ENCODE assay signal across 1 fruit fly cellular context in the genomic region with DNA sequence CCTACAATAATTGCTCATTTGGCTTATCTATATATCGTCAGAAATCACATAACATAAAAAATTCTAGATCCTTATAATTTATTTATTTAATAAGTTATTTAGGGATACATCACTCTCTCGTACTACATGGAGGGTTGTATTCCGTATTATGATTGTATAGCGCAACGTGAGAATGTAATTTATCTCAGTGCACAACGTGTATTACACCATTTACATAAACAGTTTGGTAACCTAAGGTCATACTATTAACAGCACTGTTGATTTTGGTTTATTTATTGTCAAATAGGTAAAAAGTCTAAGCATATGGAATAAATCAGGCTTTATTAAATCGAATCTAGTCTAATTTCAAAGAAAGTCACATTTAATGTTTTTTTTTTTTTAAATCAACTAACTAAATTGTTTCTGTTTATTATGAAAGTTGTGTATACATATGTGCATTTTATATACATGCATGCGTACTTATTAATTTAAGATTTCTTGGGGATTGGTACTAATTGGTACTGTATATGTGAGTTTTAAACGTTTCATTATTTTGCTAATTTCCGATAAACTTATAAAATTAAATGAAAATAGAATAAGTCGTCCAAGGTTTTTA.
TF ChIP-seq lines count a peak whose summit lies in the region.

TSS of gene Rnf11 (plus strand) at position 252 of the 595 bp plus-strand sequence.

TF ChIP-seq in whole organism, embryonic, 481 proteins besides CTCF, POLR2A, EP300 and RAD21 (continued from another document and continues in another):
- TF ChIP-seq CG12769 (tag; optimal IDR thresholded peaks at IDR 0.05; lab: Kevin White, UChicago) (no peak), CG10321 (GFP tag; IDR thresholded peaks at IDR 0.05; lab: Robert Waterston, UW) (no peak), CG11456 (GFP tag; IDR thresholded peaks at IDR 0.05; lab: Robert Waterston, UW) (no peak), CG2116 (GFP tag; optimal IDR thresholded peaks at IDR 0.05; lab: Kevin White, UChicago) (peak; percentile 50), mld (GFP tag; IDR thresholded peaks at IDR 0.05; lab: Robert Waterston, UW; ENCODE audit: partially characterized antibody) (no peak), pnt (GFP tag; optimal IDR thresholded peaks at IDR 0.05; lab: Kevin White, UChicago) (no peak), CG16863 (GFP tag; optimal IDR thresholded peaks at IDR 0.05; lab: Kevin White, UChicago) (no peak), BEAF-32 (GFP tag; optimal IDR thresholded peaks at IDR 0.05; lab: Kevin White, UChicago) (peak; percentile 44), MBD-R2 (GFP tag; IDR thresholded peaks at IDR 0.05; lab: Robert Waterston, UW) (peak; percentile 26; the same call in 1 of the 2 replicates), Gug (GFP tag; IDR thresholded peaks at IDR 0.05; lab: Robert Waterston, UW) (no peak), CG18619 (GFP tag; optimal IDR thresholded peaks at IDR 0.05; lab: Kevin White, UChicago) (no peak), Xbp1 (GFP tag; optimal IDR thresholded peaks at IDR 0.05; lab: Kevin White, UChicago) (peak; percentile 24), CG3281 (GFP tag; optimal IDR thresholded peaks at IDR 0.05; lab: Kevin White, UChicago) (no peak), Hr3 (GFP tag; optimal IDR thresholded peaks at IDR 0.05; lab: Kevin White, UChicago) (no peak), CG2129 (GFP tag; IDR thresholded peaks at IDR 0.05; lab: Robert Waterston, UW; ENCODE audit: partially characterized antibody) (no peak), pfk (GFP tag; optimal IDR thresholded peaks at IDR 0.05; lab: Kevin White, UChicago) (peak; percentile 51), jing (GFP tag; optimal IDR thresholded peaks at IDR 0.05; lab: Kevin White, UChicago) (no peak), Ptx1 (GFP tag; IDR thresholded peaks at IDR 0.05; lab: Robert Waterston, UW) (no peak; the same call in 1 of the 2 replicates), CG10267 (tag; optimal IDR thresholded peaks at IDR 0.05; lab: Kevin White, UChicago) (no peak), Dref (GFP tag; IDR thresholded peaks at IDR 0.05; lab: Robert Waterston, UW) (no peak), CG6689 (GFP tag; IDR thresholded peaks at IDR 0.05; lab: Robert Waterston, UW) (no peak), CG8359 (GFP tag; optimal IDR thresholded peaks at IDR 0.05; lab: Kevin White, UChicago; ENCODE audit: borderline replicate concordance) (no peak), CG11695 (GFP tag; IDR thresholded peaks at IDR 0.05; lab: Robert Waterston, UW) (no peak), twi (tag; optimal IDR thresholded peaks at IDR 0.05; lab: Kevin White, UChicago) (peak; percentile 1), pho (GFP tag; optimal IDR thresholded peaks at IDR 0.05; lab: Kevin White, UChicago) (no peak), Stat92E (GFP tag; optimal IDR thresholded peaks at IDR 0.05; lab: Kevin White, UChicago) (no peak), CG8388 (GFP tag; optimal IDR thresholded peaks at IDR 0.05; lab: Kevin White, UChicago) (no peak), CG2199 (GFP tag; IDR thresholded peaks at IDR 0.05; lab: Robert Waterston, UW) (peak; percentile 51; the same call in 1 of the 3 replicates), grn (GFP tag; optimal IDR thresholded peaks at IDR 0.05; lab: Kevin White, UChicago) (no peak), CG7839 (tag; optimal IDR thresholded peaks at IDR 0.05; lab: Kevin White, UChicago) (no peak), CG7357 (GFP tag; IDR thresholded peaks at IDR 0.05; lab: Robert Waterston, UW) (peak; percentile 99), vfl (GFP tag; optimal IDR thresholded peaks at IDR 0.05; lab: Kevin White, UChicago) (no peak), CG6813 (GFP tag; optimal IDR thresholded peaks at IDR 0.05; lab: Kevin White, UChicago) (no peak), CG10565 (GFP tag; optimal IDR thresholded peaks at IDR 0.05; lab: Kevin White, UChicago) (no peak), Ssrp (tag; optimal IDR thresholded peaks at IDR 0.05; lab: Kevin White, UChicago) (peak; percentile 15), mirr (GFP tag; optimal IDR thresholded peaks at IDR 0.05; lab: Kevin White, UChicago) (no peak), ara (GFP tag; IDR thresholded peaks at IDR 0.05; lab: Robert Waterston, UW) (no peak), CG33557 (GFP tag; optimal IDR thresholded peaks at IDR 0.05; lab: Kevin White, UChicago) (peak; percentile 2), abd-A (tag; optimal IDR thresholded peaks at IDR 0.05; lab: Kevin White, UChicago) (no peak), stwl (tag; optimal IDR thresholded peaks at IDR 0.05; lab: Kevin White, UChicago) (no peak), Deaf1 (tag; optimal IDR thresholded peaks at IDR 0.05; lab: Kevin White, UChicago) (no peak), al (GFP tag; IDR thresholded peaks at IDR 0.05; lab: Robert Waterston, UW) (no peak), Tbp (GFP tag; optimal IDR thresholded peaks at IDR 0.05; lab: Kevin White, UChicago) (no peak), CG4820 (GFP tag; optimal IDR thresholded peaks at IDR 0.05; lab: Kevin White, UChicago) (peak; percentile 11), stc (GFP tag; IDR thresholded peaks at IDR 0.05; lab: Robert Waterston, UW) (no peak), CG11085 (GFP tag; IDR thresholded peaks at IDR 0.05; lab: Robert Waterston, UW) (no peak), CG6254 (GFP tag; optimal IDR thresholded peaks at IDR 0.05; lab: Kevin White, UChicago) (no peak), sr (GFP tag; IDR thresholded peaks at IDR 0.05; lab: Robert Waterston, UW) (no peak), vvl (GFP tag; IDR thresholded peaks at IDR 0.05; lab: Robert Waterston, UW) (peak; percentile 67; the same call in 1 of the 2 replicates), gcm (GFP tag; optimal IDR thresholded peaks at IDR 0.05; lab: Kevin White, UChicago) (no peak), unc-4 (GFP tag; IDR thresholded peaks at IDR 0.05; lab: Robert Waterston, UW; ENCODE audit: partially characterized antibody) (no peak), Dp (GFP tag; optimal IDR thresholded peaks at IDR 0.05; lab: Kevin White, UChicago) (no peak), ase (GFP tag; IDR thresholded peaks at IDR 0.05; lab: Robert Waterston, UW) (no peak), CG42726 (GFP tag; IDR thresholded peaks at IDR 0.05; lab: Robert Waterston, UW; ENCODE audit: partially characterized antibody) (no peak), bigmax (GFP tag; optimal IDR thresholded peaks at IDR 0.05; lab: Kevin White, UChicago) (no peak), Hsf (GFP tag; optimal IDR thresholded peaks at IDR 0.05; lab: Kevin White, UChicago) (no peak), Ada2b (GFP tag; IDR thresholded peaks at IDR 0.05; lab: Robert Waterston, UW) (no peak), Side (GFP tag; optimal IDR thresholded peaks at IDR 0.05; lab: Kevin White, UChicago) (no peak), en (GFP tag; optimal IDR thresholded peaks at IDR 0.05; lab: Kevin White, UChicago) (no peak), CG9215 (GFP tag; IDR thresholded peaks at IDR 0.05; lab: Robert Waterston, UW) (no peak), CG18011 (GFP tag; optimal IDR thresholded peaks at IDR 0.05; lab: Kevin White, UChicago) (no peak), CG4328 (GFP tag; optimal IDR thresholded peaks at IDR 0.05; lab: Kevin White, UChicago) (no peak), pb (GFP tag; optimal IDR thresholded peaks at IDR 0.05; lab: Kevin White, UChicago) (no peak), CG2678 (tag; optimal IDR thresholded peaks at IDR 0.05; lab: Kevin White, UChicago) (no peak), fru (optimal IDR thresholded peaks at IDR 0.05; lab: Kevin White, UChicago) (no peak), pzg (GFP tag; optimal IDR thresholded peaks at IDR 0.05; lab: Kevin White, UChicago) (peak; percentile 61), CG3847 (GFP tag; IDR thresholded peaks at IDR 0.05; lab: Robert Waterston, UW) (no peak), Six4 (GFP tag; optimal IDR thresholded peaks at IDR 0.05; lab: Kevin White, UChicago) (no peak), her (GFP tag; optimal IDR thresholded peaks at IDR 0.05; lab: Kevin White, UChicago) (no peak), CG17359 (tag; optimal IDR thresholded peaks at IDR 0.05; lab: Kevin White, UChicago) (no peak), lmd (GFP tag; IDR thresholded peaks at IDR 0.05; lab: Robert Waterston, UW) (no peak), CG4617 (GFP tag; optimal IDR thresholded peaks at IDR 0.05; lab: Kevin White, UChicago; ENCODE audit: borderline replicate concordance) (peak; percentile 65), E2f1 (GFP tag; IDR thresholded peaks at IDR 0.05; lab: Robert Waterston, UW) (no peak), CG30020 (tag; optimal IDR thresholded peaks at IDR 0.05; lab: Kevin White, UChicago) (peak; percentile 98), Hr78 (GFP tag; optimal IDR thresholded peaks at IDR 0.05; lab: Kevin White, UChicago) (peak in 1 of 2 experiments; percentile 34), bbx (GFP tag; IDR thresholded peaks at IDR 0.05; lab: Robert Waterston, UW; ENCODE audit: partially characterized antibody) (no peak), CG10959 (GFP tag; IDR thresholded peaks at IDR 0.05; lab: Robert Waterston, UW) (no peak), NK7.1 (GFP tag; optimal IDR thresholded peaks at IDR 0.05; lab: Kevin White, UChicago) (no peak), CG10431 (GFP tag; optimal IDR thresholded peaks at IDR 0.05; lab: Kevin White, UChicago) (peak; percentile 35), kni (GFP tag; optimal IDR thresholded peaks at IDR 0.05; lab: Kevin White, UChicago) (no peak), CG1603 (tag; optimal IDR thresholded peaks at IDR 0.05; lab: Kevin White, UChicago) (peak; percentile 97), HmgD (GFP tag; optimal IDR thresholded peaks at IDR 0.05; lab: Kevin White, UChicago) (no peak), CG30403 (GFP tag; optimal IDR thresholded peaks at IDR 0.05; lab: Kevin White, UChicago) (no peak), phol (tag; optimal IDR thresholded peaks at IDR 0.05; lab: Kevin White, UChicago) (peak; percentile 48), pros (GFP tag; optimal IDR thresholded peaks at IDR 0.05; lab: Kevin White, UChicago) (no peak), Max (GFP tag; optimal IDR thresholded peaks at IDR 0.05; lab: Kevin White, UChicago) (no peak), CG7963 (GFP tag; IDR thresholded peaks at IDR 0.05; lab: Robert Waterston, UW; ENCODE audit: partially characterized antibody) (no peak), CG13123 (GFP tag; optimal IDR thresholded peaks at IDR 0.05; lab: Kevin White, UChicago) (no peak), gem (tag; optimal IDR thresholded peaks at IDR 0.05; lab: Kevin White, UChicago) (peak; percentile 8), zen (tag; optimal IDR thresholded peaks at IDR 0.05; lab: Kevin White, UChicago) (peak; percentile 45), MESR4 (GFP tag; optimal IDR thresholded peaks at IDR 0.05; lab: Kevin White, UChicago) (peak; percentile 20), tll (GFP tag; optimal IDR thresholded peaks at IDR 0.05; lab: Kevin White, UChicago) (no peak), CG17186 (GFP tag; optimal IDR thresholded peaks at IDR 0.05; lab: Kevin White, UChicago) (no peak), otp (GFP tag; IDR thresholded peaks at IDR 0.05; lab: Robert Waterston, UW) (no peak), CG9727 (GFP tag; optimal IDR thresholded peaks at IDR 0.05; lab: Kevin White, UChicago) (no peak), CG12155 (GFP tag; optimal IDR thresholded peaks at IDR 0.05; lab: Kevin White, UChicago) (no peak), CG3726 (GFP tag; IDR thresholded peaks at IDR 0.05; lab: Robert Waterston, UW) (no peak), unpg (GFP tag; optimal IDR thresholded peaks at IDR 0.05; lab: Kevin White, UChicago) (no peak), tin (GFP tag; optimal IDR thresholded peaks at IDR 0.05; lab: Kevin White, UChicago) (no peak), prd (optimal IDR thresholded peaks at IDR 0.05; lab: Kevin White, UChicago) (no peak), prd (GFP tag; IDR thresholded peaks at IDR 0.05; lab: Robert Waterston, UW) (no peak; the same call in 2 of the 3 replicates), row (GFP tag; IDR thresholded peaks at IDR 0.05; lab: Robert Waterston, UW) (peak; percentile 85), cas (GFP tag; IDR thresholded peaks at IDR 0.05; lab: Robert Waterston, UW) (no peak), CG10147 (GFP tag; optimal IDR thresholded peaks at IDR 0.05; lab: Kevin White, UChicago) (no peak), Ets65A (GFP tag; lab: Kevin White, UChicago) (peak; percentile 25), pum (GFP tag; optimal IDR thresholded peaks at IDR 0.05; lab: Kevin White, UChicago) (no peak), CG18476 (GFP tag; optimal IDR thresholded peaks at IDR 0.05; lab: Kevin White, UChicago) (no peak), repo (GFP tag; optimal IDR thresholded peaks at IDR 0.05; lab: Kevin White, UChicago) (no peak), Dbx (GFP tag; IDR thresholded peaks at IDR 0.05; lab: Robert Waterston, UW) (no peak), vnd (GFP tag; IDR thresholded peaks at IDR 0.05; lab: Robert Waterston, UW; ENCODE audit: partially characterized antibody) (no peak), CG12659 (GFP tag; optimal IDR thresholded peaks at IDR 0.05; lab: Kevin White, UChicago) (peak; percentile 34), B-H2 (GFP tag; optimal IDR thresholded peaks at IDR 0.05; lab: Kevin White, UChicago) (peak; percentile 8), Poxn (GFP tag; IDR thresholded peaks at IDR 0.05; lab: Robert Waterston, UW) (no peak), Atf3 (GFP tag; optimal IDR thresholded peaks at IDR 0.05; lab: Kevin White, UChicago) (no peak), D19A (tag; optimal IDR thresholded peaks at IDR 0.05; lab: Kevin White, UChicago) (peak; percentile 6), CG15514 (GFP tag; optimal IDR thresholded peaks at IDR 0.05; lab: Kevin White, UChicago) (no peak), CG17385 (GFP tag; optimal IDR thresholded peaks at IDR 0.05; lab: Kevin White, UChicago) (no peak), CG9437 (GFP tag; optimal IDR thresholded peaks at IDR 0.05; lab: Kevin White, UChicago) (no peak), CG2120 (GFP tag; optimal IDR thresholded peaks at IDR 0.05; lab: Kevin White, UChicago) (no peak), eve (GFP tag; optimal IDR thresholded peaks at IDR 0.05; lab: Kevin White, UChicago) (no peak), CG11247 (GFP tag; IDR thresholded peaks at IDR 0.05; lab: Robert Waterston, UW) (no peak), Dip3 (GFP tag; optimal IDR thresholded peaks at IDR 0.05; lab: Kevin White, UChicago) (no peak), maf-S (GFP tag; optimal IDR thresholded peaks at IDR 0.05; lab: Kevin White, UChicago) (no peak), eyg (GFP tag; optimal IDR thresholded peaks at IDR 0.05; lab: Kevin White, UChicago) (no peak), Dfd (GFP tag; optimal IDR thresholded peaks at IDR 0.05; lab: Kevin White, UChicago) (peak in 1 of 2 experiments; percentile 81), Dad (GFP tag; optimal IDR thresholded peaks at IDR 0.05; lab: Kevin White, UChicago) (no peak), dmrt99B (tag; optimal IDR thresholded peaks at IDR 0.05; lab: Kevin White, UChicago) (no peak), Mrtf (GFP tag; IDR thresholded peaks at IDR 0.05; lab: Robert Waterston, UW) (no peak), Drgx (GFP tag; IDR thresholded peaks at IDR 0.05; lab: Robert Waterston, UW) (no peak), Optix (GFP tag; IDR thresholded peaks at IDR 0.05; lab: Robert Waterston, UW) (no peak)
